Fruit fly (Drosophila melanogaster): ENCODE measurements around the gene CG33725.

DNA sequence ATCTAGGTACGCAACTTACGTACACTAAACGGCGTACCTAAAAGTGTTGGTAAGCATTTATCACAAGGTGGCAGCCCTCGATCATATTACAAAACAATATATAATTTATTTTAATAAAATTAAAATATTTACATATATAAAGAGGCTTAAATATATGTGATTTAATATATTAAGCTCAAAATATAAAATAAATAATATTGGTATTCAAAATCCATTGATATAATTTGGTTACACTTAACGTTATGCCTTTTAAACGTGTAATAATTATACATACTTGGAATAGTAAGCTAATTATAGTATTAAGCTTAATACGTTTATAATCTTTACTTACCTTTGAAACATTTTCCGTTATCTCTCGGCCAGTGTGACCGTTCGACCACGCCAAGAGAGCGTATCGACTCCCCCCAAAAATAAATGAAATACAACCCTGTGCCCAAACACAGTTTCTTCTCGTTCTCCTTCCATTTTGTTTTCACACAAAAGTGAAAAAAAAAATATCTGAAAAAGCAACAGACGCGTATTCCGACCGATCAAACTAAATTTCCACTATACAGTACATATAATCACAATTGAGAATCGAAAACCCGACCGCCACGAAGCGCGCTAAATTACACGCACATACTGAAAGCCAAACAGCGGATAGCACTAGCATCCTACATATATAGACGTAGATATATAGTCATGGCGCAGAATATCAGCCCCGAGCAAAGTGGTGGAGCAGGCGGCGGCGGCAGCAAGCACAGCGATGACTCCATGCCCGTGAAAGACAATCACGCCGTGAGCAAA is 21.6 kb downstream of the CG33725 start, which contains the start of the genes CG10646 and vih:
- TF ChIP-seq insv (optimal IDR thresholded peaks at IDR 0.05) (no peak), Myc (optimal IDR thresholded peaks at IDR 0.05) (no peak), ttk (optimal IDR thresholded peaks at IDR 0.05) (no peak), h (optimal IDR thresholded peaks at IDR 0.05) (no peak), psq (optimal IDR thresholded peaks at IDR 0.05) (no peak), Sin3A (optimal IDR thresholded peaks at IDR 0.05) (no peak)
